Fruit fly (Drosophila melanogaster): ENCODE results near the gene nAChRalpha7.

DNA sequence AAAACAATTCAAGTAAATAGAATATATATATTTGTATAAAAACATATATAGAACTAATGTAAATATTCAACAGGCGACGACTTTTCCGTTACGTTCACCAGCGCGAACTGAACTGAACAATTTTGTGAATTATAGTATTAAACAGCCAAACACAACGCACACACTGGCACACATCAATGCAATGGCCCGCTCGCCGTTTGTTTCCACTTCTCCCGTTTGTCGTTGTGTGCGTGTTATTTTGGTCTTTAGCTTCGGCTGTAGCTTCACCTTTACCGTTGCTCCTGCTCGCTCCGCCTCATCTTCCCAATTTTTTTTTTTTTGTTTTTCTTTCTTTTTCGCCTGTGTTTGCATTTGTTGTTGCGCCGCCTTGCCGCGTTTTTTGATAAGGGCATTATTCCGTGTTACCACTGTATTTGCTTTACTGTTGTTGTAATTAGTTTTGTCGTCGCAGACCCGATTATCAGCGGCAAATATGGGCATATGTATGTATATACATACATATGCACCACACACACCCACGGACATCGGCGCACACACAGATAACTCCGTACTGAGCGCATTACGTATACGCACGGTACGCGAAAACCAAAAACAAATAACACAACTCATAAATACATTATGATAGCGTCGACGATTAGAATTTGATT lies 40.3 kb downstream of the nAChRalpha7 start, which contains the start of gene CG8051:
- TF ChIP-seq fd59A (GFP tag; optimal IDR thresholded peaks at IDR 0.05) = no peak
- no peak for TF ChIP-seq CG10631 (GFP tag; optimal IDR thresholded peaks at IDR 0.05)
- TF ChIP-seq lz (GFP tag; optimal IDR thresholded peaks at IDR 0.05) = no peak
- TF ChIP-seq CG1621 (tag; optimal IDR thresholded peaks at IDR 0.05) = no peak
- TF ChIP-seq CG8319 (GFP tag; optimal IDR thresholded peaks at IDR 0.05) = no peak
- no peak for TF ChIP-seq CG11762 (GFP tag; optimal IDR thresholded peaks at IDR 0.05; ENCODE audit: insufficient read depth)
- TF ChIP-seq Hr39 (GFP tag; optimal IDR thresholded peaks at IDR 0.05) = no peak
- TF ChIP-seq OdsH (GFP tag; optimal IDR thresholded peaks at IDR 0.05) = peak; percentile 1
- TF ChIP-seq CG4318 (GFP tag; optimal IDR thresholded peaks at IDR 0.05) = no peak
- TF ChIP-seq Sox102F (GFP tag; optimal IDR thresholded peaks at IDR 0.05) = no peak
- TF ChIP-seq CG6854 (GFP tag; optimal IDR thresholded peaks at IDR 0.05) = no peak
- no peak for TF ChIP-seq CG6808 (GFP tag; optimal IDR thresholded peaks at IDR 0.05)
- no peak for TF ChIP-seq Ets96B (tag; optimal IDR thresholded peaks at IDR 0.05)
